Fruit fly (Drosophila melanogaster) S2 (cell line): ENCODE results near the gene CG32820.
"Not testable (repeated sequence)": the region's sequence is repeated elsewhere in the genome, so short reads cannot be mapped to it uniquely, and the experiment has no call there.

Source experiments
- CG8478 ChIP-seq: fragments of >200 bp; optimal IDR thresholded peaks from 2 replicates; lab custom pipeline; 2018
- CTCF ChIP-seq, 2 experiments: fragments of >200 bp; optimal IDR thresholded peaks; 2 replicates each; lab custom pipeline; 2018

CG32820 gene

DNA sequence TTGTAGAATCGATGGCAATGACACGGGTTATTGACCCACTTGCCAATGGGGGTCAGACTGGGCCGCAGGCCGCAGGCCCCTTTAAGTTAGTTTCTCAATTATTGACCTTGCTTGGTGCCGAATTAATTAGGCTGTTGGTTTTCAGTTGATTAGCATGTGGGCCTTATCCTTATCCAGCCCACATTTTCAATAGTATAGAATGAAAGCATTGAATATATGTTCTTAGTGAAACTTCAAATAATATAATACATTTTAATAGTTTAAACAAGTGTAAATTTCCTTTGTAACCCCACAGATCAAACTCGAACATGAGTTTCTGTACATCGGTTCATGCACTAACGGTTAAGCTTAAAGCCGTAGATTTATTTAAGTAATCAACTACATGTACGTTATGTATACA is at the start of gene CG32820:
CG32820 (minus strand) TSS at position 101 of the 400 bp plus-strand sequence.
- not testable (repeated sequence) for TF ChIP-seq CTCF (optimal IDR thresholded peaks at IDR 0.05; lab: Kevin White, UChicago); CG8478

dm6 chrX:21632852-21633251 is 17.8 kb upstream of the CG32820 start:
- TF ChIP-seq CG8478 (no peak), CTCF (optimal IDR thresholded peaks at IDR 0.05; lab: Kevin White, UChicago) (no peak)

DNA sequence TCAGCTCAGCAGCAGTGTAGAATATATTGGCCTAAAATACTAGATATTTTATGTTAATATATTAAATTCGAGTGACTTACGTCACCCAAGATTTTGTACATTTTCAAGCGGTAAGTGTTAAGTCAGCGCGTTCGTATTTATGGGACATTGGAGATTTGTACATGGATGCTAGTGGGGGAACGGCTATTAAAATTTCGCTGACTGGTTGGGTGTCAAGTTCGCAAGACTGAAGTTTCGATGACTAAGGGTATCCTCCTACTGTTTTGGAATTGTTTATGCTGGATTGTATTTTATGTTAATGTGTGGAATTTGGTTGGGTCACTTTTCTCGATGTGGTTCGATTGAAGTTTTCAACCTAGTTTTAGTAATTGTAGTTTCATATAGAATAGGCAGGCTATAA is 17.2 kb upstream of the CG32820 start:
- TF ChIP-seq CG8478 (no peak), CTCF (optimal IDR thresholded peaks at IDR 0.05; lab: Kevin White, UChicago) (no peak)

dm6 chrX:21631452-21631851 is 16.4 kb upstream of the CG32820 start:
- no peak for TF ChIP-seq CTCF (optimal IDR thresholded peaks at IDR 0.05; lab: Kevin White, UChicago)
- no peak for TF ChIP-seq CG8478

DNA sequence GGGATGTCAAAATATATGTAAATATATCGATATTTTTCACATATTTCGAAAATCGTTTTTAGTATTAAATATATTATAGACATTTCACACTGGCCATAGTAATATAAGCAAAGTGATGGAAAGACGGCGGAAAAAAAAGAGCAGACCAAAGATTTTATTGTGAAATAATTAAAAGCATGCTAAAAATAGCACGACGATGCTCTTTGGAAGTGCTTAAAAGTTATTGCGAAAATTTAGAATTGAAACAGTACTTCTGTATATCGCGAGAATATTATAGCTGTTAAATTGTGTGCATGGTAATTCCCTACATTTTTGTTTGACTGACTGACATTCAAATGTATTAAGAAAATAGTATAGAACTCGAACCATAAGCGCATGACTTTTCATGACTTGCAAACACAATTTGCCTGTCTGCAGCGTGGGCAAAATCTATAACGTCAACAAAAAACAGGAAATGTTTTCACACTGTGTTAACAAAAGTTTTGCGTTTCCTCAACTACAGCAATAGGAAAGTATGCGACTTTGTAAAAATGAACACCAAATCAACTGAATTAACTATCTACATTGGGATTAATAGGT is 15.2 kb upstream of the CG32820 start:
- no peak for TF ChIP-seq CTCF (optimal IDR thresholded peaks at IDR 0.05; lab: Kevin White, UChicago)
- TF ChIP-seq CG8478: no peak

DNA sequence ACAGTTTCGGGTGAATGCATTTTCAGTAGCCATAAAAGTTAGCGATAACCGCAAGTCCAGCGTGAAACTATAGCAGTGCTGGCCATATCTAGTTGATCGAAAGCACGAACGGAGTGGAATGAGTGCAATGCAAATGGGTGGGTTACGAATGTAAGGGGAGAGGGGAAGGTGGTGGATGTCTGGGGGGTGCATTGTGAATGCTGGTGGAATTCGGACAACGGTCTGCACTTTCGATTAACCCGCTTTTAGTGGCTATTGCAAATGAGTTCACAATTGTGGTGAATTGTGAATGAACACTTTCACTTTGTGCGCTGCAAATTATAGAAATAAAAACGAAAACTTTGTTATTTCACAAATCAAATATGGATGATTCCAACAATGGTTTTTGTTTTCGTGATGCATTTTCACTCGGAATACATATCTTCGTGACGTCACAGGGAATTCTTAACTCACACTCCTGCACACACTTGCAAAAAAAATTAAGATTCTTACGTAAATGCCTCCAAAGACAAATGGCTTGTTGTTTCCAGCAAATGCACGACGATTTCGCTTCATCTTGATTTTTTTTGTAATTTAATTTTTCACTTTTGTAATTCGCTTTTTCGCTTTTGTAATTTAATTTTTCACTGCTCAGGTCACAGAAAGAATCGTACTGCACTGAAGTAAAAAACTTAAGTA is 14.6 kb upstream of the CG32820 start, which contains the start of gene DIP1:
DIP1 (minus strand) TSS at position 667 of the 678 bp plus-strand sequence.
- TF ChIP-seq CG8478 (no peak), CTCF (optimal IDR thresholded peaks at IDR 0.05; lab: Kevin White, UChicago) (no peak)

DNA sequence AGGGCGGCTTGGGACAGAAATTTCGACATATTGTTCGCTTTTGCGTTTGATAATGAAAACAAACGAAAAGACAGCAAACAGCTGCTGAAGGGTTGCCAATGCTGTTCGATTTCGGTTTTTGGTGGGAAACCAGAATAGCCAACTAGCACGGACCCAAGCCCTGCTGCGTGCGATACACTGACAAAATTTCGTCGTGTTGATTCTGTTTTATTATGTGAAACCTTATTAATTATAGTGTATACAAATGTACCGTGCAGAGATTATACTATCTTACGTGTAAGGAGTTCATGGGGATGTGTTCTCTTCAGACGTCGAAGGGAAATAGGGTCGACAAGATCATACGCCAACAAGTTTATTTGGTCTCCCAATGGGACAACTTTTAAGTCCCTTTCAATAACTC is 8.6 kb upstream of the CG32820 start, which contains the start of gene CG32500:
CG32500 (minus strand) TSS at position 110 of the 400 bp plus-strand sequence.
- not testable (repeated sequence) for TF ChIP-seq CG8478; CTCF (optimal IDR thresholded peaks at IDR 0.05; lab: Kevin White, UChicago)

- not testable (repeated sequence) for TF ChIP-seq CTCF (optimal IDR thresholded peaks at IDR 0.05; lab: Kevin White, UChicago); CG8478
Observed at dm6 chrX:21621004-21621403, 6.0 kb upstream of the CG32820 start, which contains the start of gene CG32819. Gene CG32819, minus strand, starts transcription at chrX:21621104.

- not testable (repeated sequence) for TF ChIP-seq CG8478; CTCF (optimal IDR thresholded peaks at IDR 0.05; lab: Kevin White, UChicago)
Observed at dm6 chrX:21617517-21617916, 2.5 kb upstream of the CG32820 start, which contains the start of gene CG32857. Gene CG32857, minus strand, starts transcription at chrX:21617617.

dm6 chrX:21611426-21611825 is 3.6 kb downstream of the CG32820 start, which contains the start of gene CG33502:
Gene CG33502, minus strand, starts transcription at chrX:21611526.
- not testable (repeated sequence) for TF ChIP-seq CTCF (optimal IDR thresholded peaks at IDR 0.05; lab: Kevin White, UChicago); CG8478

- TF ChIP-seq CTCF (optimal IDR thresholded peaks at IDR 0.05; lab: Kevin White, UChicago); CG8478: not testable (repeated sequence)
Observed at dm6 chrX:21608820-21609219, 6.2 kb downstream of the CG32820 start, which contains the start of gene CG17450. Gene CG17450, minus strand, starts transcription at chrX:21608920.

dm6 chrX:21605514-21605913 is 9.5 kb downstream of the CG32820 start:
- TF ChIP-seq CG8478 (no peak), CTCF (optimal IDR thresholded peaks at IDR 0.05; lab: Kevin White, UChicago) (peak; percentile 84 to 88)

- TF ChIP-seq CTCF (optimal IDR thresholded peaks at IDR 0.05; lab: Kevin White, UChicago): peak in 1 of 2 experiments; percentile 3
- no peak for TF ChIP-seq CG8478
Observed at dm6 chrX:21604956-21605502, 10.0 kb downstream of the CG32820 start, which contains the start of gene GCS2alpha. Gene GCS2alpha, minus strand, starts transcription at chrX:21605264.

DNA sequence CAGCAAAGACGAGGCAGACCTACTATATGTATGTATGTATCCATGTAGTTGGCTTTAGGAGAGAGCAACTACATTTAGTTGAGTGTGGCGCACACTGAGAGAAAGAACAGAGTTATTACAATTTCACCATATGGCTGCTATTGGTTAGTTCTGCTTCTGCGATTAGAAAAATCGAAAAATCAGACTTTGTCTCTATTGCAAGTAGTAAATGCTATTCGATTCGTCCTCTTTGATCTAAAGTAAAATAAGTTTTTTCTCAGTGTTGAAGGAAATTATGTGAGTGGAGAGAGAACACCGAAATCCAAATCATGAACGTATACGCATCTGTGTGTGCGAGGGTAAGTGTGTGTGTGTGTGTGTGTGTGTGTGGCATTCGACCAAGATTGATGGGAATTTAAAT is 21.1 kb downstream of the CG32820 start:
- TF ChIP-seq CTCF (optimal IDR thresholded peaks at IDR 0.05; lab: Kevin White, UChicago) (no peak), CG8478 (no peak)

- TF ChIP-seq CTCF (optimal IDR thresholded peaks at IDR 0.05; lab: Kevin White, UChicago) (no peak), CG8478 (no peak)
Observed at dm6 chrX:21591990-21592389, 23.0 kb downstream of the CG32820 start.

DNA sequence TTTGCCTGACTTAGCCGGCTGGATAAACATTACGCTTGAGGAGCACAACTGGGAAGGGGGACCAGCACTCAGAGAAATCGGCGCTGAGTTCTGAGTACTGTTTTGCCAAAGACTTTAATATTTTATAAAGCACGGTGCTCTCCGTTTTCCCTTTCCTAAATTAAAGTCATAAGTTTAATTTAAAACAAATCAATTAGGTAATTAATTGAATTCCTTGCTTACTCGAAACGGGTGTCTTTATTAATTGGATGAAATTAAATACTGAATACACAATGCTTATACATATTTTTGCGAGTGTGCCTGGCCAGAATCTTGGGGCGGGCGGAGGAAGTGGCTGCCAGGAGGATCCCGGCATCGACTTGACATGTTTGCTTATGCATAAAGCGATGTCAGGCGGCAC is 25.1 kb downstream of the CG32820 start:
- TF ChIP-seq CTCF (optimal IDR thresholded peaks at IDR 0.05; lab: Kevin White, UChicago) (no peak), CG8478 (no peak)
